Fruit fly (Drosophila melanogaster) whole organism, pupa: Measurements from ENCODE around the gene grass.

Source experiments
- CG10348 ChIP-seq: fragments of 200-800 bp; sonication (Bioruptor generic); IDR thresholded peaks from 2 replicates; pipeline ENCODE4 v1.3.6; 2022; ENCODE audit warnings: missing biosample characterization, missing genetic modification characterization
- CG12605 ChIP-seq: fragments of 200-800 bp; sonication (Bioruptor generic); IDR thresholded peaks from 2 replicates; pipeline ENCODE4 v1.3.6; 2022; ENCODE audit warnings: missing biosample characterization, missing genetic modification characterization
- CG13204 ChIP-seq: fragments of 200-800 bp; sonication (Bioruptor generic); optimal IDR thresholded peaks from 2 replicates; lab custom pipeline; 2018; ENCODE audit warnings: missing biosample characterization, mild to moderate bottlenecking, missing genetic modification characterization, moderate library complexity
- CG14655 ChIP-seq: fragments of 200-800 bp; sonication (Bioruptor generic); optimal IDR thresholded peaks from 3 replicates; lab custom pipeline; 2017; ENCODE audit warnings: mild to moderate bottlenecking, missing biosample characterization, missing genetic modification reagents, missing genetic modification characterization
- CG15710 ChIP-seq: fragments of 200-800 bp; sonication (Bioruptor generic); optimal IDR thresholded peaks from 2 replicates; lab custom pipeline; 2018; ENCODE audit warnings: missing biosample characterization, mild to moderate bottlenecking, missing genetic modification characterization, moderate library complexity
- CG17806 ChIP-seq: fragments of 200-800 bp; sonication (Bioruptor generic); optimal IDR thresholded peaks from 2 replicates; lab custom pipeline; 2018; ENCODE audit warnings: missing biosample characterization, mild to moderate bottlenecking, missing genetic modification characterization, moderate library complexity
- CG32121 ChIP-seq: fragments of 200-800 bp; sonication (Bioruptor generic); IDR thresholded peaks from 2 replicates; pipeline ENCODE4 v1.3.6; 2022; ENCODE audit warnings: missing biosample characterization, missing genetic modification characterization
- CG34367 ChIP-seq: fragments of 200-800 bp; sonication (Bioruptor generic); optimal IDR thresholded peaks from 2 replicates; lab custom pipeline; 2018; ENCODE audit warnings: missing biosample characterization, mild to moderate bottlenecking, missing genetic modification characterization
- CG4496 ChIP-seq: fragments of 200-800 bp; sonication (Bioruptor generic); IDR thresholded peaks from 3 replicates; pipeline ENCODE4 v1.3.6; 2022; ENCODE audit warnings: missing biosample characterization, missing genetic modification characterization
- CG8159 ChIP-seq: fragments of 200-800 bp; sonication (Bioruptor generic); optimal IDR thresholded peaks from 3 replicates; lab custom pipeline; 2018; ENCODE audit warnings: missing biosample characterization, mild to moderate bottlenecking, missing genetic modification characterization, moderate library complexity
- CG8301 ChIP-seq: fragments of 200-800 bp; sonication (Bioruptor generic); optimal IDR thresholded peaks from 2 replicates; lab custom pipeline; 2018; ENCODE audit warnings: missing biosample characterization, mild to moderate bottlenecking, missing genetic modification characterization
- CG9948 ChIP-seq: fragments of 200-800 bp; sonication (Bioruptor generic); optimal IDR thresholded peaks from 2 replicates; lab custom pipeline; 2018; ENCODE audit warnings: missing biosample characterization, mild to moderate bottlenecking, missing genetic modification characterization, moderate library complexity
- D1 ChIP-seq: fragments of 200-800 bp; sonication (Bioruptor generic); optimal IDR thresholded peaks from 2 replicates; lab custom pipeline; 2018; ENCODE audit warnings: missing biosample characterization, mild to moderate bottlenecking, missing genetic modification characterization, moderate library complexity
- EcR ChIP-seq: fragments of 200-800 bp; sonication (Bioruptor generic); optimal IDR thresholded peaks from 3 replicates; lab custom pipeline; 2019; ENCODE audit warnings: missing biosample characterization, missing genetic modification characterization, mild to moderate bottlenecking, moderate library complexity, missing genetic modification reagents
- Ets98B ChIP-seq: fragments of 200-800 bp; sonication (Bioruptor generic); IDR thresholded peaks from 2 replicates; pipeline ENCODE4 v1.3.6; 2022; ENCODE audit warnings: missing biosample characterization, missing genetic modification characterization
- Pif1A ChIP-seq: fragments of 200-800 bp; sonication (Bioruptor generic); optimal IDR thresholded peaks from 3 replicates; lab custom pipeline; 2016; ENCODE audit warnings: missing biosample characterization, missing genetic modification characterization
- Pif1B ChIP-seq: fragments of 200-800 bp; sonication (Bioruptor generic); optimal IDR thresholded peaks from 3 replicates; lab custom pipeline; 2016; ENCODE audit warnings: missing biosample characterization, missing genetic modification characterization
- Snoo ChIP-seq: fragments of 200-800 bp; sonication (Bioruptor generic); optimal IDR thresholded peaks from 3 replicates; lab custom pipeline; 2017; ENCODE audit warnings: missing biosample characterization, mild to moderate bottlenecking, missing genetic modification characterization, inconsistent platforms
- fd96Ca ChIP-seq: fragments of 200-800 bp; sonication (Bioruptor generic); IDR thresholded peaks from 3 replicates; pipeline ENCODE4 v1.3.6; 2022; ENCODE audit warnings: missing biosample characterization, missing genetic modification characterization
- gl ChIP-seq: fragments of 200-800 bp; sonication (Bioruptor generic); optimal IDR thresholded peaks from 2 replicates; lab custom pipeline; 2018; ENCODE audit warnings: missing biosample characterization, mild to moderate bottlenecking, missing genetic modification characterization
- rn ChIP-seq: fragments of 200-800 bp; sonication (Bioruptor generic); IDR thresholded peaks from 2 replicates; pipeline ENCODE4 v1.3.6; 2022; ENCODE audit warnings: missing biosample characterization, missing genetic modification characterization

Gene grass

DNA sequence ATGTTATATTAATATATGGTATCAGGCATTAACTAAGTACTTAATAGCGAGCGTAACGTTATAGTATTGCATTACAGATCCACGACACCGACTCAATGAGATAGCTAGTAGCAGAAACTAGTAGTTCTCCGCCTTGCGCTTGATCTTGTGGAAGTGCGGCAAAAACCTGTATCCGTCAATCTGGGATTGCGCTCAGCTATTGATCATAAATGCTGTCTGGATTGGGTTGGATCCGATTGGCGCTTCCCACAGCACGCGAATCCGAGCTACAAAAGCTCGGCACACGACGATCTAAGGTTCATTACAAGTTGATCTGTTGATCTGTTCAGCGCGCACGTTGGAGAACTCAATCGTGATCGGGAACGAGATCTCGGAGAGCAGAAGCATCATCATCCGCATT, 3.1 kb downstream of the grass start, which contains the start of gene CG5909:
Gene CG5909 (plus strand): TSS at position 301 of the 400 bp plus-strand sequence.
- TF ChIP-seq CG4496 (GFP tag; lab: Robert Waterston, UW) = no peak
- no peak for TF ChIP-seq CG8159 (tag; lab: Kevin White, UChicago)
- TF ChIP-seq EcR = no peak
- no peak for TF ChIP-seq CG14655 (GFP tag; lab: Kevin White, UChicago)
- TF ChIP-seq gl = no peak
- no peak for TF ChIP-seq CG13204 (GFP tag; lab: Kevin White, UChicago)
- TF ChIP-seq CG8301 (tag; lab: Kevin White, UChicago) = no peak
- no peak for TF ChIP-seq Ets98B (GFP tag; lab: Robert Waterston, UW)
- TF ChIP-seq CG10348 (GFP tag; lab: Robert Waterston, UW) = no peak
- TF ChIP-seq CG34367 (tag; lab: Kevin White, UChicago) = no peak

DNA sequence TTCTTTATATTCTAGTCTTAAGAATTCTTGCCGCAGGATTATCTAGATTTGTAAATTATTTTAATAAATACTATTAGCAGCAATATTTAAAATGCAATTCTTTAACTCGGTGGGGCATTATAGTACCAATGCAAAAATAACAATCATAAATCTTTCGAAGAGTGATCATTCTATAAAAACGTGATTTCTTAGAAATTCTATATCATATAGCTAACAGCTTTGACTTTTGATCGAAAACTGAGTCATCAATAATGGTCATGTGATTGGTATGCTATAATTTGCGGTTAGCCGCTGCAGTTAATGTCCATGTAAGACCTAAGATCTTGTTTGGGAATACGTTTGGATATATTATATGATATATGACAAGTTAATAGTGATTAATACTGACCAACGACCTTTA, 5.1 kb downstream of the grass start, which contains the start of gene ppk31:
Gene ppk31 (plus strand): TSS at position 301 of the 400 bp plus-strand sequence.
- no peak for TF ChIP-seq Snoo (tag; lab: Kevin White, UChicago)
- TF ChIP-seq gl = no peak
- TF ChIP-seq fd96Ca (GFP tag; lab: Robert Waterston, UW) = no peak
- no peak for TF ChIP-seq CG10348 (GFP tag; lab: Robert Waterston, UW)
- no peak for TF ChIP-seq CG4496 (GFP tag; lab: Robert Waterston, UW)
- TF ChIP-seq CG9948 = no peak
- TF ChIP-seq EcR = no peak
- no peak for TF ChIP-seq Pif1A (GFP tag; lab: Kevin White, UChicago)
- no peak for TF ChIP-seq Pif1B (GFP tag; lab: Kevin White, UChicago)
- TF ChIP-seq CG12605 (GFP tag; lab: Robert Waterston, UW) = no peak

DNA sequence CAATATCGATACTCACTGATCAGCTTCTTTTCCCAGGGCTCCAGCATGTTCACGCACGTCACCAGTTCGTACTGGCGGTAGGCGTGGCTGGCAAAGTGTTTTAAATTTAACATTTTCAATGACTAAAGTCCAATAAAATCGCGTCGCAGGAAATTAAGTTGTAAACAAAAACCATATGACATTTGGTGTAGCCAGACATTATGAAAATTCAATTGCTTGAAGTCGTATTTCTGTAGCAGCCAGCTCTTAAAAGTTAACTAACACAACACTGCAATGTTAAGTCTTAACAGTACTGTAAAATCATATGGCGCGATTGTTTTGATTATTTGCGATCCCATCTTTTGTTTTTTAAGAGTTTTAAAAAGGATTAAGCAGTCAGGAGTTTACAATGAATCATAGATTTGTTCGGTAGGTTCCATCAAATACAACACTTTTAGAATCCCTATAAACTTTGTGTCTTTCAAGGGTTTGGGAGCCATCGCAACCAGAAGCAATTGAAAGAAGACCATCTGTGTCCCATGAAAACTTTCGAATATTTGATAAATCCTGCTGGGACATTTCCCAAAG, 7.8 kb downstream of the grass start, which contains the start of the genes CG34293 and spn-D:
Gene CG34293 (minus strand): TSS at position 160 of the 567 bp plus-strand sequence.
Gene spn-D (plus strand): TSS at position 301 of the 567 bp plus-strand sequence.
- TF ChIP-seq CG14655 (GFP tag; lab: Kevin White, UChicago) = no peak
- TF ChIP-seq EcR = no peak
- TF ChIP-seq CG17806 = no peak
- TF ChIP-seq fd96Ca (GFP tag; lab: Robert Waterston, UW) = no peak
- TF ChIP-seq CG13204 (GFP tag; lab: Kevin White, UChicago) = no peak
- no peak for TF ChIP-seq CG10348 (GFP tag; lab: Robert Waterston, UW)
- TF ChIP-seq, all 21 proteins: peak for 0

- TF ChIP-seq D1 (no peak), EcR (no peak), CG4496 (GFP tag; lab: Robert Waterston, UW) (peak; percentile 92), CG17806 (peak; percentile 82), CG9948 (peak; percentile 79), CG13204 (GFP tag; lab: Kevin White, UChicago) (peak; percentile 14), CG34367 (tag; lab: Kevin White, UChicago) (peak; percentile 37), CG10348 (GFP tag; lab: Robert Waterston, UW) (no peak), CG8159 (tag; lab: Kevin White, UChicago) (peak; percentile 70), rn (GFP tag; lab: Robert Waterston, UW) (peak; percentile 82), gl (peak; percentile 45), CG8301 (tag; lab: Kevin White, UChicago) (peak; percentile 92), fd96Ca (GFP tag; lab: Robert Waterston, UW) (peak; percentile 86), Pif1B (GFP tag; lab: Kevin White, UChicago) (peak; percentile 78), Snoo (tag; lab: Kevin White, UChicago) (no peak), CG14655 (GFP tag; lab: Kevin White, UChicago) (peak; percentile 92), CG15710 (tag; lab: Kevin White, UChicago) (peak; percentile 57), CG32121 (GFP tag; lab: Robert Waterston, UW) (peak; percentile 91), CG12605 (GFP tag; lab: Robert Waterston, UW) (peak; percentile 90), Pif1A (GFP tag; lab: Kevin White, UChicago) (peak; percentile 84), Ets98B (GFP tag; lab: Robert Waterston, UW) (peak; percentile 94)
Observed at dm6 chr3R:27167350-27167749, 9.6 kb downstream of the grass start.

DNA sequence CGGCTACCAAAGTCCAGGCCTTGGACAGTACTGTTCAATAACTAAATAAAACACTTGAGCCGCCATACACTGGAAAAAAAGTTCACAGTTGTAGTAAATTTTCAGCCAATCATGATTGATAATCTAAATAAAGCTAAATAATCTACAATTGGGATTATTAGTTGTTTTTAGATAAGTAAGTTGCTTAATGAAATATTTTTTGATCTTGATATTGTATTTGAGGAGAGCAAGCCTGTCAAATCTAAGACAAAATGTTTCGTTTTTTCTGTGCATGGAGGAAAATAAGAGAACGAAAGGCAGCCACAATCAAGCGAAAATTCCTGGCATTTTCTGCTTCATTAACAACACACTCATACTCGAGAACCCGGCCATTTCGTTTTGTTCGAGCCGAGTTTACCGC, 13.4 kb downstream of the grass start:
- TF ChIP-seq rn (GFP tag; lab: Robert Waterston, UW) (no peak), Ets98B (GFP tag; lab: Robert Waterston, UW) (no peak), Pif1B (GFP tag; lab: Kevin White, UChicago) (no peak), CG17806 (peak; percentile 59), CG15710 (tag; lab: Kevin White, UChicago) (peak; percentile 34), gl (peak; percentile 31), D1 (no peak), CG10348 (GFP tag; lab: Robert Waterston, UW) (no peak), CG8159 (tag; lab: Kevin White, UChicago) (peak; percentile 59), CG14655 (GFP tag; lab: Kevin White, UChicago) (peak; percentile 40), EcR (no peak), CG8301 (tag; lab: Kevin White, UChicago) (peak; percentile 5), CG9948 (peak; percentile 18), CG12605 (GFP tag; lab: Robert Waterston, UW) (no peak), Snoo (tag; lab: Kevin White, UChicago) (peak; percentile 19), CG34367 (tag; lab: Kevin White, UChicago) (no peak), CG32121 (GFP tag; lab: Robert Waterston, UW) (no peak), CG4496 (GFP tag; lab: Robert Waterston, UW) (no peak), fd96Ca (GFP tag; lab: Robert Waterston, UW) (no peak), Pif1A (GFP tag; lab: Kevin White, UChicago) (peak; percentile 24)
